4 fruit fly cellular contexts compared by ENCODE assay signal in genomic region chr3L:11258392-11258791, dm6.
TF ChIP-seq lines count a peak whose summit lies in the region.

No protein-coding gene starts in this region.

- no peak for TF ChIP-seq CTCF in whole organism, embryonic (GFP tag; optimal IDR thresholded peaks at IDR 0.05; lab: Kevin White, UChicago)

TF ChIP-seq in whole organism, adult, 20 proteins besides CTCF, POLR2A, EP300 and RAD21:
- TF ChIP-seq kay (GFP tag; lab: Kevin White, UChicago; ENCODE audit: borderline replicate concordance) = no peak
- no peak for TF ChIP-seq cnc (optimal IDR thresholded peaks at IDR 0.05; lab: Kevin White, UChicago)
- TF ChIP-seq CG14711 (tag; optimal IDR thresholded peaks at IDR 0.05; lab: Kevin White, UChicago) = peak; percentile 31
- peak; percentile 9 for TF ChIP-seq pad (GFP tag; optimal IDR thresholded peaks at IDR 0.05; lab: Kevin White, UChicago)
- no peak for TF ChIP-seq CG33017 (tag; optimal IDR thresholded peaks at IDR 0.05; lab: Kevin White, UChicago)
- no peak for TF ChIP-seq tj (GFP tag; optimal IDR thresholded peaks at IDR 0.05; lab: Kevin White, UChicago)
- peak; percentile 64 for TF ChIP-seq CG7101 (tag; optimal IDR thresholded peaks at IDR 0.05; lab: Kevin White, UChicago)
- TF ChIP-seq CG11617 (GFP tag; optimal IDR thresholded peaks at IDR 0.05; lab: Kevin White, UChicago) = peak; percentile 29
- peak; percentile 52 for TF ChIP-seq CG12768 (GFP tag; optimal IDR thresholded peaks at IDR 0.05; lab: Kevin White, UChicago)
- TF ChIP-seq cic (GFP tag; optimal IDR thresholded peaks at IDR 0.05; lab: Kevin White, UChicago) = no peak
- TF ChIP-seq CG5204 (GFP tag; optimal IDR thresholded peaks at IDR 0.05; lab: Kevin White, UChicago) = no peak
- TF ChIP-seq toe (GFP tag; optimal IDR thresholded peaks at IDR 0.05; lab: Kevin White, UChicago) = no peak
- no peak for TF ChIP-seq bab1 (GFP tag; optimal IDR thresholded peaks at IDR 0.05; lab: Kevin White, UChicago)
- TF ChIP-seq Clk (GFP tag; optimal IDR thresholded peaks at IDR 0.05; lab: Kevin White, UChicago) = no peak
- TF ChIP-seq Hr96 (GFP tag; optimal IDR thresholded peaks at IDR 0.05; lab: Kevin White, UChicago) = no peak
- TF ChIP-seq CG7045 (GFP tag; optimal IDR thresholded peaks at IDR 0.05; lab: Kevin White, UChicago) = peak; percentile 57
- TF ChIP-seq ovo (GFP tag; optimal IDR thresholded peaks at IDR 0.05; lab: Kevin White, UChicago) = peak; percentile 20
- peak; percentile 35 for TF ChIP-seq CG1620 (GFP tag; optimal IDR thresholded peaks at IDR 0.05; lab: Kevin White, UChicago)
- TF ChIP-seq Mnt (GFP tag; optimal IDR thresholded peaks at IDR 0.05; lab: Kevin White, UChicago) = no peak
- no peak for TF ChIP-seq Crg-1 (GFP tag; optimal IDR thresholded peaks at IDR 0.05; lab: Kevin White, UChicago)
TF ChIP-seq in whole organism, adult: peak in this region for 8.

TF ChIP-seq in whole organism, embryonic, 481 proteins besides CTCF, POLR2A, EP300 and RAD21 (continues in another document):
- no peak for TF ChIP-seq Deaf1 (tag; optimal IDR thresholded peaks at IDR 0.05; lab: Kevin White, UChicago)
- TF ChIP-seq onecut (GFP tag; IDR thresholded peaks at IDR 0.05; lab: Robert Waterston, UW) = no peak
- TF ChIP-seq CG32532 (GFP tag; IDR thresholded peaks at IDR 0.05; lab: Robert Waterston, UW) = 0 out of 2 replicates have a peak, but pooled peaks have one; percentile 4
- TF ChIP-seq tin (GFP tag; optimal IDR thresholded peaks at IDR 0.05; lab: Kevin White, UChicago) = no peak
- TF ChIP-seq CG8290 (GFP tag; optimal IDR thresholded peaks at IDR 0.05; lab: Kevin White, UChicago) = no peak
- peak in 1 of 2 experiments; percentile 65 for TF ChIP-seq CG8290 (tag; optimal IDR thresholded peaks at IDR 0.05; lab: Kevin White, UChicago)
- no peak for TF ChIP-seq Dll (GFP tag; IDR thresholded peaks at IDR 0.05; lab: Robert Waterston, UW; ENCODE audit: partially characterized antibody)
- peak; percentile 18 for TF ChIP-seq CG12744 (GFP tag; optimal IDR thresholded peaks at IDR 0.05; lab: Kevin White, UChicago)
- peak; percentile 2 for TF ChIP-seq CG11504 (tag; optimal IDR thresholded peaks at IDR 0.05; lab: Kevin White, UChicago)
- peak; percentile 65 for TF ChIP-seq CG2678 (tag; optimal IDR thresholded peaks at IDR 0.05; lab: Kevin White, UChicago)
- peak; percentile 19 for TF ChIP-seq unpg (GFP tag; optimal IDR thresholded peaks at IDR 0.05; lab: Kevin White, UChicago)
- TF ChIP-seq scrt (GFP tag; optimal IDR thresholded peaks at IDR 0.05; lab: Kevin White, UChicago) = peak; percentile 47
- no peak for TF ChIP-seq stwl (tag; optimal IDR thresholded peaks at IDR 0.05; lab: Kevin White, UChicago)
- peak; percentile 27 for TF ChIP-seq CG7556 (GFP tag; optimal IDR thresholded peaks at IDR 0.05; lab: Kevin White, UChicago)
- no peak for TF ChIP-seq CG11723 (GFP tag; optimal IDR thresholded peaks at IDR 0.05; lab: Kevin White, UChicago)
- TF ChIP-seq exex (tag; optimal IDR thresholded peaks at IDR 0.05; lab: Kevin White, UChicago) = peak; percentile 5
- no peak for TF ChIP-seq CG33213 (GFP tag; optimal IDR thresholded peaks at IDR 0.05; lab: Kevin White, UChicago)
- peak; percentile 80 for TF ChIP-seq sens (GFP tag; lab: Kevin White, UChicago)
- peak; percentile 63 for TF ChIP-seq HHEX (GFP tag; optimal IDR thresholded peaks at IDR 0.05; lab: Kevin White, UChicago)
- peak; percentile 28 for TF ChIP-seq fd3F (GFP tag; optimal IDR thresholded peaks at IDR 0.05; lab: Kevin White, UChicago)
- TF ChIP-seq CG6813 (GFP tag; optimal IDR thresholded peaks at IDR 0.05; lab: Kevin White, UChicago) = peak; percentile 61
- 0 out of 2 replicates have a peak, but pooled peaks have one; percentile 15 for TF ChIP-seq Xrp1 (GFP tag; IDR thresholded peaks at IDR 0.05; lab: Robert Waterston, UW)
- TF ChIP-seq shn (GFP tag; optimal IDR thresholded peaks at IDR 0.05; lab: Kevin White, UChicago) = no peak
- no peak for TF ChIP-seq CG17328 (GFP tag; IDR thresholded peaks at IDR 0.05; lab: Robert Waterston, UW)

TF ChIP-seq in whole organism, prepupa, 60 proteins besides CTCF, POLR2A, EP300 and RAD21:
- TF ChIP-seq Eip78C (GFP tag; lab: Kevin White, UChicago) = no peak
- no peak for TF ChIP-seq CG8319 (GFP tag; optimal IDR thresholded peaks at IDR 0.05; lab: Kevin White, UChicago)
- peak; percentile 96 for TF ChIP-seq fkh (GFP tag; optimal IDR thresholded peaks at IDR 0.05; lab: Kevin White, UChicago)
- no peak for TF ChIP-seq topi (GFP tag; optimal IDR thresholded peaks at IDR 0.05; lab: Kevin White, UChicago)
- TF ChIP-seq CG6276 (GFP tag; optimal IDR thresholded peaks at IDR 0.05; lab: Kevin White, UChicago) = no peak
- no peak for TF ChIP-seq OdsH (GFP tag; optimal IDR thresholded peaks at IDR 0.05; lab: Kevin White, UChicago)
- TF ChIP-seq vri (GFP tag; optimal IDR thresholded peaks at IDR 0.05; lab: Kevin White, UChicago) = no peak
- no peak for TF ChIP-seq CG16779 (tag; optimal IDR thresholded peaks at IDR 0.05; lab: Kevin White, UChicago)
- TF ChIP-seq svp (GFP tag; lab: Kevin White, UChicago) = peak; percentile 61

TF ChIP-seq in whole organism, wandering third instar larva, 38 proteins besides CTCF, POLR2A, EP300 and RAD21:
- TF ChIP-seq h (GFP tag; optimal IDR thresholded peaks at IDR 0.05; lab: Kevin White, UChicago) (peak; percentile 61), fru (GFP tag; optimal IDR thresholded peaks at IDR 0.05; lab: Kevin White, UChicago) (peak; percentile 30), Vsx2 (GFP tag; optimal IDR thresholded peaks at IDR 0.05; lab: Kevin White, UChicago; ENCODE audit: partially characterized antibody) (no peak), Myc (optimal IDR thresholded peaks at IDR 0.05; lab: Kevin White, UChicago) (no peak), sage (GFP tag; optimal IDR thresholded peaks at IDR 0.05; lab: Kevin White, UChicago) (no peak), rgr (GFP tag; optimal IDR thresholded peaks at IDR 0.05; lab: Kevin White, UChicago) (peak; percentile 39), usp (GFP tag; optimal IDR thresholded peaks at IDR 0.05; lab: Kevin White, UChicago) (no peak), tai (GFP tag; optimal IDR thresholded peaks at IDR 0.05; lab: Kevin White, UChicago) (no peak)
TF ChIP-seq in whole organism, wandering third instar larva: peak in this region for 3.
